Worm (Caenorhabditis elegans): Measurements from ENCODE around the gene pgp-1.

The pgp-1 gene

DNA sequence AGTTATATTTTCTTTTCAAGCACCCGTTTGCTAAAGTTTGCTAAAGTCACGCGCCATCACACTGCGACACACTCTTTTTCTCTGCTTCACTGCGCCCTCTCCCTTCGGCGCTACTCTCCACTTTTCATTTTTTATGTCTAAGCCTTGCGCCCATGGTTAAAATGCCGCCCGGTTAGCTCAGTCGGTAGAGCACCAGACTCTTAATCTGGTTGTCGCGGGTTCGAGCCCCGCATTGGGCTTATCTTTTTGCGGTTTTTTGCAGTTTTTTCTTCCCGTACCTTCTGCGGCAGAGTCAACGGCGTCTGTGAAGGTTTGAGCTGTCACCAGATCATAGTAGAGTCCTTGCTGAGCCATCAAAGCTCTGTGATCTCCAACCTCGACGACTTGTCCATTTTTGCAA lies 4.4 kb downstream of the pgp-1 start (continued):
- peak; percentile 89 for TF ChIP-seq F23B12.7 (tag; optimal IDR thresholded peaks at IDR 0.05; ENCODE audit: insufficient read depth)
- peak; percentile 55 for TF ChIP-seq nhr-80 (tag; optimal IDR thresholded peaks at IDR 0.05)

DNA sequence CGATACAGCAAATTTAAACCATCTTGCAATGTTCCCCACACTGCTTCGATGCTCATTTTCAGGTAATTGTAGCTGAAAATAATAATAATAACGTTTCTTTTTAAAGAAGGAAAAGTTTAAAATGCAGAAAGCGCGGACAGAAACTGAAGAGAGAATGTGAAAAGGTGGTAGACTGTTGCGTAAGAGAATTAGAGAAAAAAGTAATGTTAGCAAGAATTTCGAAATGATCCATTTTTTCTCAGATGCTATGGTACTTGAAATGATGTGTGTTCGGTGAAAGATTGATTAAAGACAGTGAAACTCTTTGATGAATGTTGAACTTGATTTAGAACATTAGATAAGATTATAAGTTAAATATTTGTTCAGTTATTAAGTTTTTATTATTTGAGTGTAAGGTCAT lies 8.6 kb downstream of the pgp-1 start, which contains the start of gene cul-6:
Gene cul-6 (minus strand): TSS at position 79 of the 400 bp plus-strand sequence.
- TF ChIP-seq attf-3 (GFP tag; conservative IDR thresholded peaks at IDR 0.05): no peak
- TF ChIP-seq cebp-1 (GFP tag; IDR thresholded peaks at IDR 0.05): no peak
- peak; percentile 55 for TF ChIP-seq cebp-1 (tag; optimal IDR thresholded peaks at IDR 0.05)

DNA sequence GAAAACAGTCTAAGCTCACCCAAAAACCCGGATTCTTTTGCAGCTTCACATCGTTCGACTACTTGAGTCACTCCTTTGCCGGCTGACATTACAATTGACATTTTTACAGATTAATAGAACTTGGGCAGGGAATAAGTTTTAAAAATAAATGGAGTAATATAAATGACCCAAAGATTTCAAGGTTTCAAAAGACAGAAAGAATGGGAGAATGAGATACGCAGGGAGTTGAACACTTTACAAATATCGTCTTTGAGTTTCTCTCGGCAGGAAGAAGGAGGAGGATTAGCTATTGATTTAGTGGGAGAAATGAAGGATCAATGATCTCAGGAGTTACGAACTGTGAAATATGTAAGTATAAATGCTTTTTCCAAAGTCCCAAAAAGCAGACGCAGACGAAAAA lies 13.0 kb downstream of the pgp-1 start, which contains the start of gene K08E7.8:
Gene K08E7.8 (minus strand): TSS at position 101 of the 400 bp plus-strand sequence.
- no peak for TF ChIP-seq F10E7.11 (tag; optimal IDR thresholded peaks at IDR 0.05)
- TF ChIP-seq zfh-2 (GFP tag; conservative IDR thresholded peaks at IDR 0.05): no peak
- TF ChIP-seq pha-4 (tag; optimal IDR thresholded peaks at IDR 0.05): no peak
- TF ChIP-seq ZK185.1 (tag; optimal IDR thresholded peaks at IDR 0.05; ENCODE audit: poor library complexity, severe bottlenecking): no peak
- TF ChIP-seq hlh-12 (tag; optimal IDR thresholded peaks at IDR 0.05): no peak
- no peak for TF ChIP-seq ceh-91 (GFP tag; IDR thresholded peaks at IDR 0.05)
- no peak for TF ChIP-seq nhr-179 (tag; optimal IDR thresholded peaks at IDR 0.05)
- no peak for TF ChIP-seq athp-1 (tag; optimal IDR thresholded peaks at IDR 0.05)
- no peak for TF ChIP-seq snpc-1.3 (tag; optimal IDR thresholded peaks at IDR 0.05; ENCODE audit: insufficient read depth)
- TF ChIP-seq nfya-1 (tag; optimal IDR thresholded peaks at IDR 0.05; ENCODE audit: borderline replicate concordance, insufficient read depth): no peak
- TF ChIP-seq Y53G8AR.9 (GFP tag; conservative IDR thresholded peaks at IDR 0.05): no peak
- TF ChIP-seq mxl-1 (tag; optimal IDR thresholded peaks at IDR 0.05): no peak
- TF ChIP-seq lir-1 (GFP tag; conservative IDR thresholded peaks at IDR 0.05): no peak
- TF ChIP-seq ceh-79 (tag; optimal IDR thresholded peaks at IDR 0.05): no peak
- TF ChIP-seq F23B12.7 (tag; optimal IDR thresholded peaks at IDR 0.05; ENCODE audit: insufficient read depth): no peak
- no peak for TF ChIP-seq ztf-26 (tag; optimal IDR thresholded peaks at IDR 0.05)
- TF ChIP-seq madf-8 (GFP tag; conservative IDR thresholded peaks at IDR 0.05): no peak
- no peak for TF ChIP-seq tbp1 (GFP tag; optimal IDR thresholded peaks at IDR 0.05)
- no peak for TF ChIP-seq lsy-27 (tag; optimal IDR thresholded peaks at IDR 0.05; ENCODE audit: borderline replicate concordance, insufficient read depth)

DNA sequence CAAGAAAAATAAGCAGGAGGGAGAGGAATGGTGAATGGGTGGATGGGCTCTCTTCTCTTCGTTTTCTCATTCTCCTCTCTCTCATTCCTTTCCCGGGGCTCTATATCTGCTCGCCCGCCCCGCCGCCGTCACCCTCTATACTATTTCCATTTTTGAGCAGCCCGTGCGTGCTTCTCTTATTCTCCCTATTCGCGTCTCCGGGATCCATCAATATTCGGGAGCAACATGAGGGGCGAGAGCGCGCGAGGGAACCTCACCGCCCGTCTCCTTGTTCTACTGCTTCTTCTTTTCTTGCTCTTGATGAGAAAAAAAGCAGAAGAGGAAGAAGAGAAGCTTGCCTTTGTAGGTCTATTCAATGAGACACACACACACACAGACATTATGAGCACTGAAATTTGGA lies 14.8 kb downstream of the pgp-1 start:
- TF ChIP-seq lir-1 (GFP tag; conservative IDR thresholded peaks at IDR 0.05) (no peak), ceh-27 (GFP tag; optimal IDR thresholded peaks at IDR 0.05) (peak; percentile 17), K12H6.12 (tag; optimal IDR thresholded peaks at IDR 0.05) (peak; percentile 79), zfh-2 (GFP tag; conservative IDR thresholded peaks at IDR 0.05) (peak; percentile 97), hmg-1.2 (GFP tag; IDR thresholded peaks at IDR 0.05) (0 out of 2 replicates have a peak, but pooled peaks have one; percentile 6), ztf-6 (GFP tag; IDR thresholded peaks at IDR 0.05) (0 out of 2 replicates have a peak, but pooled peaks have one; percentile 18)

DNA sequence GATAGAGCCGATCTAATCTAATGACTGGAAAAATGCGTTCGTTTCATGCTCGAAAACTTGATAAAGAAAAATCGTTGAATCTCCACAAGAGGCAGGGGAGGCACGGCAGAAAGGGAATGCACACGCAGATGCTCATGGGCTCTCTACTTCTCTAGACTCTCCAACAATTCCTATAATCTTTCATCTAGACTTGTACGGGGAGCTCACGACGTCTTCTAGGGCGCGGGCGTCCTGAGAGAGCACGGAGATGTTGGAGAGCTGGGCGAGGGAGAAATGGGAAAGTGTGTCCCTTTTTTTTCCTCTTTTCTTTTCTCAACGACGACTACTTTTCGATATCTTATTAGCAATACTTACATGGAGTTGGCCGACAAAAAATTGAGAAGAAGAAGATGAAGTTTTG lies 15.8 kb downstream of the pgp-1 start:
- TF ChIP-seq K12H6.12 (tag; optimal IDR thresholded peaks at IDR 0.05) (peak; percentile 37), F52B5.7 (tag; optimal IDR thresholded peaks at IDR 0.05) (no peak), unc-130 (GFP tag; optimal IDR thresholded peaks at IDR 0.05) (no peak), hmg-1.2 (GFP tag; IDR thresholded peaks at IDR 0.05) (peak; percentile 36; the same call in 1 of the 2 replicates), nhr-80 (tag; optimal IDR thresholded peaks at IDR 0.05) (no peak), F37B4.10 (GFP tag; IDR thresholded peaks at IDR 0.05) (no peak), zfh-2 (GFP tag; conservative IDR thresholded peaks at IDR 0.05) (peak; percentile 45; the same call in 1 of the 2 replicates), ceh-79 (tag; optimal IDR thresholded peaks at IDR 0.05) (no peak)
